Worm (Caenorhabditis elegans) whole organism, young adult: ENCODE measurements around the gene Y68A4A.13.

Experiments used
- B0336.3 ChIP-seq: fragments of 200-800 bp; sonication (Bioruptor generic); IDR thresholded peaks from 2 replicates; pipeline ENCODE4 v1.3.6; 2022; ENCODE audit warnings: missing genetic modification characterization, missing compliant biosample characterization
- C06A6.2 ChIP-seq: fragments of 200-800 bp; sonication (Bioruptor generic); conservative IDR thresholded peaks from 2 replicates; pipeline ENCODE4 v1.3.6; 2022; ENCODE audit warnings: missing genetic modification characterization, missing compliant biosample characterization
- F10E7.11 ChIP-seq: sonication (generic microtip); optimal IDR thresholded peaks from 2 replicates; lab custom pipeline; 2017; ENCODE audit warnings: mild to moderate bottlenecking, missing genetic modification characterization, moderate library complexity, missing compliant biosample characterization
- F22D6.2 ChIP-seq: sonication (generic microtip); optimal IDR thresholded peaks from 2 replicates; lab custom pipeline; 2016; ENCODE audit warnings: mild to moderate bottlenecking, missing genetic modification characterization, missing compliant biosample characterization
- F37B4.10 ChIP-seq: fragments of 200-800 bp; sonication (Bioruptor generic); IDR thresholded peaks from 2 replicates; pipeline ENCODE4 v1.3.6; 2022; ENCODE audit warnings: missing genetic modification characterization, missing compliant biosample characterization
- F52B5.7 ChIP-seq: sonication (generic microtip); optimal IDR thresholded peaks from 2 replicates; lab custom pipeline; 2016; ENCODE audit warnings: mild to moderate bottlenecking, missing genetic modification characterization, missing compliant biosample characterization
- F57C9.4 ChIP-seq: sonication (generic microtip); optimal IDR thresholded peaks from 2 replicates; lab custom pipeline; 2017; ENCODE audit warnings: mild to moderate bottlenecking, missing genetic modification characterization, missing compliant biosample characterization
- K11D2.4 ChIP-seq: fragments of 200-800 bp; sonication (Bioruptor generic); IDR thresholded peaks from 2 replicates; pipeline ENCODE4 v1.3.6; 2022; ENCODE audit warnings: missing genetic modification reagents, missing genetic modification characterization, missing compliant biosample characterization
- K12H6.12 ChIP-seq: fragments of 200-800 bp; sonication (Bioruptor generic); optimal IDR thresholded peaks from 2 replicates; lab custom pipeline; 2018; ENCODE audit warnings: mild to moderate bottlenecking, missing genetic modification characterization, missing compliant biosample characterization
- Y56A3A.18 ChIP-seq: fragments of 200-800 bp; sonication (Bioruptor generic); IDR thresholded peaks from 2 replicates; pipeline ENCODE4 v1.3.6; 2022; ENCODE audit warnings: missing genetic modification reagents, missing genetic modification characterization, missing compliant biosample characterization
- Y67H2A.10 ChIP-seq: fragments of 200-800 bp; sonication (Bioruptor generic); conservative IDR thresholded peaks from 2 replicates; pipeline ENCODE4 v1.3.6; 2022; ENCODE audit warnings: missing genetic modification reagents, missing genetic modification characterization, missing compliant biosample characterization
- Y95B8A.8 ChIP-seq: fragments of 200-800 bp; sonication (Bioruptor generic); IDR thresholded peaks from 2 replicates; pipeline ENCODE4 v1.3.6; 2022; ENCODE audit warnings: missing genetic modification reagents, missing genetic modification characterization, missing compliant biosample characterization
- atf-7 ChIP-seq: sonication (generic microtip); optimal IDR thresholded peaks from 2 replicates; lab custom pipeline; 2017; ENCODE audit warnings: mild to moderate bottlenecking, missing genetic modification characterization, missing compliant biosample characterization
- athp-1 ChIP-seq: sonication (generic microtip); optimal IDR thresholded peaks from 2 replicates; lab custom pipeline; 2017; ENCODE audit warnings: mild to moderate bottlenecking, missing genetic modification characterization, missing compliant biosample characterization
- attf-5 ChIP-seq: fragments of 200-800 bp; sonication (Bioruptor generic); optimal IDR thresholded peaks from 2 replicates; lab custom pipeline; 2018; ENCODE audit warnings: mild to moderate bottlenecking, missing genetic modification characterization, missing compliant biosample characterization
- bed-1 ChIP-seq: fragments of 200-800 bp; sonication (Bioruptor generic); IDR thresholded peaks from 2 replicates; pipeline ENCODE4 v1.3.6; 2022; ENCODE audit warnings: missing genetic modification reagents, missing genetic modification characterization, missing compliant biosample characterization
- cebp-1 ChIP-seq, 2 experiments: fragments of 200-800 bp in 1 of 2; sonication (Bioruptor generic) in 1 of 2; sonication (generic microtip) in 1 of 2; IDR thresholded peaks in 1 of 2; optimal IDR thresholded peaks in 1 of 2; 2 replicates each; pipeline versions ENCODE4 v1.3.6 to Lab custom; 2017 to 2022; ENCODE audit warnings: missing compliant biosample characterization in 2 of 2, missing genetic modification characterization in 2 of 2, mild to moderate bottlenecking in 1 of 2, missing genetic modification reagents in 1 of 2, moderate library complexity in 1 of 2
- ceh-91 ChIP-seq: fragments of 200-800 bp; sonication (Bioruptor generic); IDR thresholded peaks from 2 replicates; pipeline ENCODE4 v1.3.6; 2022; ENCODE audit warnings: missing genetic modification reagents, missing genetic modification characterization, missing compliant biosample characterization
- dpl-1 ChIP-seq: fragments of 150-350 bp; optimal IDR thresholded peaks from 2 replicates; lab custom pipeline; 2014; ENCODE audit warnings: missing biosample characterization, missing genetic modification reagents, missing genetic modification characterization
- egl-18 ChIP-seq: fragments of 200-800 bp; sonication (Bioruptor generic); IDR thresholded peaks from 2 replicates; pipeline ENCODE4 v1.3.6; 2022; ENCODE audit warnings: missing genetic modification reagents, missing genetic modification characterization, missing compliant biosample characterization
- egl-44 ChIP-seq: fragments of 200-800 bp; sonication (Bioruptor generic); IDR thresholded peaks from 2 replicates; pipeline ENCODE4 v1.3.6; 2022; ENCODE audit warnings: missing genetic modification reagents, missing genetic modification characterization, missing compliant biosample characterization
- ets-4 ChIP-seq: fragments of 200-800 bp; sonication (Bioruptor generic); optimal IDR thresholded peaks from 2 replicates; lab custom pipeline; 2018; ENCODE audit warnings: mild to moderate bottlenecking, missing genetic modification characterization, missing compliant biosample characterization
- fkh-3 ChIP-seq: sonication (generic microtip); optimal IDR thresholded peaks from 2 replicates; lab custom pipeline; 2016; ENCODE audit warnings: mild to moderate bottlenecking, missing genetic modification characterization, missing compliant biosample characterization
- gei-17 ChIP-seq: fragments of 200-800 bp; sonication (Bioruptor generic); optimal IDR thresholded peaks from 2 replicates; lab custom pipeline; 2018; ENCODE audit warnings: mild to moderate bottlenecking, missing genetic modification characterization, missing compliant biosample characterization
- let-526 ChIP-seq: fragments of 200-800 bp; sonication (Bioruptor generic); IDR thresholded peaks from 2 replicates; pipeline ENCODE4 v1.3.6; 2022; ENCODE audit warnings: missing genetic modification reagents, missing genetic modification characterization, missing compliant biosample characterization
- lin-40 ChIP-seq: sonication (generic microtip); optimal IDR thresholded peaks from 2 replicates; lab custom pipeline; 2016; ENCODE audit warnings: missing genetic modification characterization, mild to moderate bottlenecking, missing compliant biosample characterization, missing genotype, missing genetic modification reagents
- mcd-1 ChIP-seq: fragments of 200-800 bp; sonication (Bioruptor generic); IDR thresholded peaks from 2 replicates; pipeline ENCODE4 v1.3.6; 2022; ENCODE audit warnings: missing genetic modification reagents, missing genetic modification characterization, missing compliant biosample characterization
- mel-28 ChIP-seq: sonication (generic microtip); optimal IDR thresholded peaks from 2 replicates; lab custom pipeline; 2016; ENCODE audit warnings: borderline replicate concordance, mild to moderate bottlenecking, missing genetic modification characterization, missing compliant biosample characterization
- mes-4 ChIP-seq: sonication (generic microtip); optimal IDR thresholded peaks from 2 replicates; lab custom pipeline; 2016; ENCODE audit warnings: missing genotype, missing genetic modification characterization, missing compliant biosample characterization
- nfyb-1 ChIP-seq: fragments of 200-800 bp; sonication (Bioruptor generic); IDR thresholded peaks from 2 replicates; pipeline ENCODE4 v1.3.6; 2022; ENCODE audit warnings: missing genetic modification reagents, missing genetic modification characterization, missing compliant biosample characterization
- nhr-80 ChIP-seq: sonication (generic microtip); optimal IDR thresholded peaks from 2 replicates; lab custom pipeline; 2016; ENCODE audit warnings: missing genetic modification characterization, missing compliant biosample characterization
- rcor-1 ChIP-seq: fragments of 200-800 bp; sonication (Bioruptor generic); IDR thresholded peaks from 2 replicates; pipeline ENCODE4 v1.3.6; 2022; ENCODE audit warnings: missing genetic modification reagents, missing genetic modification characterization, missing compliant biosample characterization
- rpc-1 ChIP-seq, 2 experiments: fragments of 150-350 bp in 1 of 2; sonication (generic microtip) in 1 of 2; optimal IDR thresholded peaks; 2 replicates each; lab custom pipeline; 2014 to 2018; ENCODE audit warnings: missing biosample characterization in 1 of 2, missing genetic modification characterization in 1 of 2, missing genetic modification reagents in 1 of 2, missing genotype in 1 of 2
- sea-2 ChIP-seq: fragments of 200-800 bp; sonication (Bioruptor generic); IDR thresholded peaks from 2 replicates; pipeline ENCODE4 v1.3.6; 2022; ENCODE audit warnings: missing genetic modification characterization, missing compliant biosample characterization
- snpc-1.1 ChIP-seq: sonication (generic microtip); optimal IDR thresholded peaks from 2 replicates; lab custom pipeline; 2017; ENCODE audit warnings: missing genetic modification characterization, mild to moderate bottlenecking, missing compliant biosample characterization, antibody characterized with exemption, moderate library complexity, missing genotype, missing genetic modification reagents; ENCODE audit not compliant: insufficient read depth
- somi-1 ChIP-seq: fragments of 200-800 bp; sonication (Bioruptor generic); optimal IDR thresholded peaks from 2 replicates; lab custom pipeline; 2018; ENCODE audit warnings: mild to moderate bottlenecking, missing genetic modification characterization, missing compliant biosample characterization

Gene Y68A4A.13

ce11 chrV:17245406-17245805 is 37.5 kb upstream of the Y68A4A.13 start, which contains the start of gene clec-242:
TSS of gene clec-242 (minus strand) at chrV:17245506.
- TF ChIP-seq Y56A3A.18 (GFP tag; lab: Robert Waterston, UW) (no peak), attf-5 (GFP tag; lab: Kevin White, UChicago) (no peak), mes-4 (tag; lab: Kevin White, UChicago) (no peak), C06A6.2 (GFP tag; lab: Robert Waterston, UW) (no peak), dpl-1 (GFP tag; lab: Kevin White, UChicago) (no peak), egl-18 (GFP tag; lab: Robert Waterston, UW) (no peak), F52B5.7 (tag; lab: Kevin White, UChicago) (no peak), nhr-80 (no peak), K12H6.12 (tag; lab: Kevin White, UChicago) (no peak), cebp-1 (GFP tag; IDR thresholded peaks at IDR 0.05; lab: Robert Waterston, UW) (no peak), cebp-1 (tag; optimal IDR thresholded peaks at IDR 0.05; lab: Kevin White, UChicago) (no peak), mel-28 (tag; lab: Kevin White, UChicago) (no peak), gei-17 (no peak), ets-4 (GFP tag; lab: Kevin White, UChicago) (no peak), athp-1 (tag; lab: Kevin White, UChicago) (no peak), let-526 (GFP tag; lab: Robert Waterston, UW) (no peak), mcd-1 (GFP tag; lab: Robert Waterston, UW) (no peak), snpc-1.1 (tag; lab: Kevin White, UChicago) (no peak)

ce11 chrV:17243016-17243415 is 35.1 kb upstream of the Y68A4A.13 start:
- TF ChIP-seq F57C9.4 (tag; lab: Kevin White, UChicago) (no peak), Y67H2A.10 (GFP tag; lab: Robert Waterston, UW) (no peak), bed-1 (GFP tag; lab: Robert Waterston, UW) (no peak), somi-1 (GFP tag; lab: Kevin White, UChicago) (no peak), Y95B8A.8 (no peak), fkh-3 (tag; lab: Kevin White, UChicago) (no peak), ceh-91 (GFP tag; lab: Robert Waterston, UW) (no peak), F37B4.10 (GFP tag; lab: Robert Waterston, UW) (no peak), K11D2.4 (no peak), atf-7 (tag; lab: Kevin White, UChicago) (no peak), B0336.3 (GFP tag; lab: Robert Waterston, UW) (no peak), lin-40 (tag; lab: Kevin White, UChicago) (no peak), F10E7.11 (tag; lab: Kevin White, UChicago) (no peak), nfyb-1 (GFP tag; lab: Robert Waterston, UW) (no peak), rcor-1 (no peak)
- TF ChIP-seq, all 124 proteins: peak for 0

- TF ChIP-seq rpc-1 (optimal IDR thresholded peaks at IDR 0.05; lab: Kevin White, UChicago) (no peak), rpc-1 (tag; optimal IDR thresholded peaks at IDR 0.05; lab: Kevin White, UChicago) (no peak), mes-4 (tag; lab: Kevin White, UChicago) (no peak), sea-2 (GFP tag; lab: Robert Waterston, UW) (no peak), F22D6.2 (tag; lab: Kevin White, UChicago) (no peak), egl-44 (GFP tag; lab: Robert Waterston, UW) (no peak)
Measured at ce11 chrV:17242552-17242951, 34.6 kb upstream of the Y68A4A.13 start, which contains the start of gene Y68A4B.3. TSS of gene Y68A4B.3 (minus strand) at chrV:17242652.
